Fruit fly (Drosophila melanogaster): ENCODE measurements around the gene CG6763.

The CG6763 gene

DNA sequence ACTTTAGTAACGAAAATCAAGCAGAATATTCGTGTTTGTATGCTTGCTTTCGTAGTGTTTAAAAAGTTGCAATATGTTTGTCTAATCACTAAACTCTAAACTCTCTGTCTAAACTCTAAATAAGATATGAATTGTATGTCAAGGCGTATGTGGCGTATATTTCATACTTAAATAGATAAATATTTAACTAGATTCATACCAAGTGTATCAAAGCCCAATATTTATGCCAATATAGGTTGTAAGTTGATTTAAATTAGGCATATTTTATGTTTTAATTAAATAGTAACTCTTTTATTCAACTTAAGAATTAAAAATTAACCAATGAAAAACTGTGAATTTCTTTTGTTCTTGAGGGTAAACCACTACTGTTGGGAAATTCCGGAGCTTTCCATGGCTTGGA, 4.1 kb downstream of the CG6763 start, which contains the start of gene wam (continued):
- TF ChIP-seq Lim3 (GFP tag; IDR thresholded peaks at IDR 0.05) (no peak), CG6683 (GFP tag; optimal IDR thresholded peaks at IDR 0.05) (no peak)

DNA sequence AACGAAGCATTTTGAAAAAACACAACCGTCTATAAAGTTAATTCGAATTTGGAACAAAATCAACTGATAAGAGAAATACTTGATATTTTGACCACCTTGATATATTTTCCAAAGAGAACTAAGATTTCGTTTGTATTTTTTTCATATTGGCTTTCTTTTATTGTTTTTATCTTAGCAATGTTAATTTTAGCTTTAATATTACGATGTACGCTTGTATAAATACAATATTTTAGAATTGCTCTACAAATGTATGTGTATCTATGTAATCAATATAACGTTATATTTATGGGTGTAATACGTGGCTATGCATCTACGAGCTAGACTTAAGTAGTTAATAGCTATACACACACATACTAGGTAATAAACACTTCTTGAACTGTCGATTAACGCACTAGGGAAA, 6.3 kb downstream of the CG6763 start, which contains the start of gene bb8:
TSS of gene bb8 (minus strand) at position 101 of the 400 bp plus-strand sequence.
- TF ChIP-seq CG10431 (GFP tag; optimal IDR thresholded peaks at IDR 0.05), result no peak
- TF ChIP-seq BEAF-32 (GFP tag; optimal IDR thresholded peaks at IDR 0.05), result no peak
- TF ChIP-seq Sox100B (GFP tag; optimal IDR thresholded peaks at IDR 0.05), result no peak
- no peak for TF ChIP-seq exex (tag; optimal IDR thresholded peaks at IDR 0.05)
- TF ChIP-seq nerfin-2 (GFP tag; IDR thresholded peaks at IDR 0.05; ENCODE audit: partially characterized antibody), result no peak
- TF ChIP-seq scrt (GFP tag; optimal IDR thresholded peaks at IDR 0.05), result no peak
- TF ChIP-seq MTF-1 (GFP tag; optimal IDR thresholded peaks at IDR 0.05; ENCODE audit: borderline replicate concordance), result no peak
- no peak for TF ChIP-seq esg (GFP tag; conservative IDR thresholded peaks at IDR 0.05)
- no peak for TF ChIP-seq her (GFP tag; optimal IDR thresholded peaks at IDR 0.05)
- no peak for TF ChIP-seq Hey (tag; optimal IDR thresholded peaks at IDR 0.05)

- TF ChIP-seq wdn (GFP tag; IDR thresholded peaks at IDR 0.05) (no peak), gsb (GFP tag; IDR thresholded peaks at IDR 0.05) (no peak), esg (GFP tag; conservative IDR thresholded peaks at IDR 0.05) (0 out of 2 replicates have a peak, but pooled peaks have one; percentile 8), pb (GFP tag; optimal IDR thresholded peaks at IDR 0.05) (no peak), sens (GFP tag) (peak; percentile 54), CG18619 (GFP tag; optimal IDR thresholded peaks at IDR 0.05) (no peak), BEAF-32 (GFP tag; optimal IDR thresholded peaks at IDR 0.05) (no peak), Eip74EF (GFP tag; optimal IDR thresholded peaks at IDR 0.05) (no peak), Vsx1 (GFP tag; optimal IDR thresholded peaks at IDR 0.05) (no peak), CG2199 (GFP tag; IDR thresholded peaks at IDR 0.05) (0 out of 3 replicates have a peak, but pooled peaks have one; percentile 42), CG10959 (GFP tag; IDR thresholded peaks at IDR 0.05) (no peak), CG4360 (GFP tag; IDR thresholded peaks at IDR 0.05) (peak; percentile 85), gcm (GFP tag; optimal IDR thresholded peaks at IDR 0.05) (peak; percentile 55), CG2889 (GFP tag; IDR thresholded peaks at IDR 0.05) (no peak), az2 (GFP tag; optimal IDR thresholded peaks at IDR 0.05) (no peak), CG7357 (GFP tag; IDR thresholded peaks at IDR 0.05) (no peak), nerfin-2 (GFP tag; IDR thresholded peaks at IDR 0.05; ENCODE audit: partially characterized antibody) (0 out of 2 replicates have a peak, but pooled peaks have one; percentile 21), Jarid2 (GFP tag; optimal IDR thresholded peaks at IDR 0.05) (no peak), Med (GFP tag) (peak; percentile 4)
Observed at dm6 chr3R:23292267-23292666, 8.5 kb downstream of the CG6763 start.

DNA sequence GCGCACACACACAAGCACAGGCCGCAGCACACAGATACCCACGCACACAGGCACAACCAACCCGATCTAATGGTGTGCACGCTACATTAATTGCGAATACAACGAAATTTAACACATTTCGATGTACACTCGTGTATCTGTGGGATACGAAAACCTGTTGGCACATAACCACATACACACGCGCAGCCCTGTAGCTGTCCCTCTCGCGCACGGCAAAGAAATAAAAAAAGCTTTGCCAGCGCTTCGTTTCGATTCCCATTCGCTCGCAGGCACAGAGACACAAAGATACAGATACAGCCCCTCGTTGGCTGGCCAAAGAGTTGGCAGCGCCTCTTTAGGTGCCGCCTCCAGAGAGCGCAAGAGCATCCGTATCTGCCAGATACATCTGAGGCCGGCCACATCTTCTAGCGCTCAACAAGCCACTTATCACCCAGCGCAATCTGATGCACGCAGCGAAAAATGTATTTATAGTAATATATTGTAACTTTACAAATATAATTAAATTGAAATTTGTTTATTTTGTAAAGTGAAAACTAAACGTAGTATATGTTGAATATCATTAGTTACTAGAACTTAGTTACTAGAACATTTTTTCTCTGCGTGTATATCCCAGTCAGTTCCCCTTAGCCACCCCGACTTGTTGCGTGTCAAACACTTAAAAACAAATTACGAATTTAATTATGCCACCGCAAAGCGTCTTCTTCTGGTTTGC, 9.4 kb downstream of the CG6763 start:
- TF ChIP-seq chm (GFP tag; IDR thresholded peaks at IDR 0.05) (peak; percentile 26; the same call in 1 of the 2 replicates), Aef1 (GFP tag; IDR thresholded peaks at IDR 0.05) (peak; percentile 56), CG2712 (tag; optimal IDR thresholded peaks at IDR 0.05) (peak; percentile 85), CG6813 (GFP tag; optimal IDR thresholded peaks at IDR 0.05) (peak; percentile 29), CG8478 (optimal IDR thresholded peaks at IDR 0.05) (peak; percentile 92), CG12104 (GFP tag; optimal IDR thresholded peaks at IDR 0.05) (no peak), dmrt11E (tag; optimal IDR thresholded peaks at IDR 0.05) (peak; percentile 79), CG32767 (GFP tag; IDR thresholded peaks at IDR 0.05) (peak; percentile 55; the same call in 1 of the 2 replicates), Trl (optimal IDR thresholded peaks at IDR 0.05) (peak; percentile 35 to 59), Trl (GFP tag; optimal IDR thresholded peaks at IDR 0.05) (no peak), D (optimal IDR thresholded peaks at IDR 0.05) (no peak), D (GFP tag; optimal IDR thresholded peaks at IDR 0.05) (peak; percentile 46), lmd (GFP tag; IDR thresholded peaks at IDR 0.05) (peak; percentile 59; the same call in 1 of the 2 replicates), wor (GFP tag; IDR thresholded peaks at IDR 0.05) (peak; percentile 61), CG4282 (GFP tag; optimal IDR thresholded peaks at IDR 0.05) (peak; percentile 15), CoRest (tag; optimal IDR thresholded peaks at IDR 0.05) (peak; percentile 21), CG10321 (GFP tag; IDR thresholded peaks at IDR 0.05) (peak; percentile 89), zfh1 (GFP tag; IDR thresholded peaks at IDR 0.05) (peak; percentile 75), dysf (GFP tag; IDR thresholded peaks at IDR 0.05) (peak; percentile 50; the same call in 1 of the 3 replicates)

Measured in whole organism, embryonic.